Fruit fly (Drosophila melanogaster): Measurements from ENCODE around the gene Drice.

Drice gene

dm6 chr3R:29836188-29836587 is 36.7 kb downstream of the Drice start, which contains the start of gene CG42592:
CG42592 (minus strand) TSS chr3R:29836288.
- TF ChIP-seq Ets98B (GFP tag; IDR thresholded peaks at IDR 0.05) (no peak), CG9948 (tag; optimal IDR thresholded peaks at IDR 0.05) (no peak), CG10348 (GFP tag; IDR thresholded peaks at IDR 0.05) (no peak), CG13204 (GFP tag; optimal IDR thresholded peaks at IDR 0.05) (no peak), Pif1B (GFP tag; optimal IDR thresholded peaks at IDR 0.05) (no peak), CG14655 (GFP tag; optimal IDR thresholded peaks at IDR 0.05) (no peak), CG8301 (tag; optimal IDR thresholded peaks at IDR 0.05) (no peak), CG15710 (tag; optimal IDR thresholded peaks at IDR 0.05) (no peak), CG34367 (tag; optimal IDR thresholded peaks at IDR 0.05) (no peak), gl (tag; optimal IDR thresholded peaks at IDR 0.05) (no peak), CG32121 (GFP tag; IDR thresholded peaks at IDR 0.05) (no peak), fd96Ca (GFP tag; IDR thresholded peaks at IDR 0.05) (no peak)

- TF ChIP-seq Pif1A (GFP tag; optimal IDR thresholded peaks at IDR 0.05) (no peak), Pif1B (GFP tag; optimal IDR thresholded peaks at IDR 0.05) (no peak), CG32121 (GFP tag; IDR thresholded peaks at IDR 0.05) (peak; percentile 46; the same call in 1 of the 2 replicates), CG9948 (tag; optimal IDR thresholded peaks at IDR 0.05) (no peak), CG8301 (tag; optimal IDR thresholded peaks at IDR 0.05) (peak; percentile 30), Ets98B (GFP tag; IDR thresholded peaks at IDR 0.05) (0 out of 2 replicates have a peak, but pooled peaks have one; percentile 33), CG4496 (GFP tag; IDR thresholded peaks at IDR 0.05) (peak; percentile 38; the same call in 1 of the 3 replicates), CG10348 (GFP tag; IDR thresholded peaks at IDR 0.05) (no peak), gl (tag; optimal IDR thresholded peaks at IDR 0.05) (no peak), fd96Ca (GFP tag; IDR thresholded peaks at IDR 0.05) (peak; percentile 60), CG12605 (GFP tag; IDR thresholded peaks at IDR 0.05) (no peak), CG14655 (GFP tag; optimal IDR thresholded peaks at IDR 0.05) (peak; percentile 49)
These were observed 38.3 kb downstream of the Drice start for dm6 chr3R:29837771-29838170.

- no peak for TF ChIP-seq CG4496 (GFP tag; IDR thresholded peaks at IDR 0.05)
- no peak for TF ChIP-seq Snoo (tag; optimal IDR thresholded peaks at IDR 0.05)
- TF ChIP-seq CG14655 (GFP tag; optimal IDR thresholded peaks at IDR 0.05) = peak; percentile 69
- peak; percentile 22 for TF ChIP-seq CG17806 (tag; optimal IDR thresholded peaks at IDR 0.05)
- TF ChIP-seq D1 (tag; optimal IDR thresholded peaks at IDR 0.05) = no peak
- TF ChIP-seq Pif1A (GFP tag; optimal IDR thresholded peaks at IDR 0.05) = peak; percentile 9
- TF ChIP-seq EcR (GFP tag; optimal IDR thresholded peaks at IDR 0.05) = no peak
- TF ChIP-seq gl (tag; optimal IDR thresholded peaks at IDR 0.05) = peak; percentile 20
- no peak for TF ChIP-seq rn (GFP tag; IDR thresholded peaks at IDR 0.05)
- no peak for TF ChIP-seq CG12605 (GFP tag; IDR thresholded peaks at IDR 0.05)
- TF ChIP-seq CG9948 (tag; optimal IDR thresholded peaks at IDR 0.05) = peak; percentile 31
- TF ChIP-seq CG13204 (GFP tag; optimal IDR thresholded peaks at IDR 0.05) = no peak
- TF ChIP-seq fd96Ca (GFP tag; IDR thresholded peaks at IDR 0.05) = no peak
- TF ChIP-seq CG10348 (GFP tag; IDR thresholded peaks at IDR 0.05) = no peak
- peak; percentile 46 for TF ChIP-seq CG8301 (tag; optimal IDR thresholded peaks at IDR 0.05)
- peak; percentile 12 for TF ChIP-seq CG15710 (tag; optimal IDR thresholded peaks at IDR 0.05)
- peak; percentile 25 for TF ChIP-seq CG34367 (tag; optimal IDR thresholded peaks at IDR 0.05)
- no peak for TF ChIP-seq Pif1B (GFP tag; optimal IDR thresholded peaks at IDR 0.05)
- TF ChIP-seq CG8159 (tag; optimal IDR thresholded peaks at IDR 0.05) = peak; percentile 40
- TF ChIP-seq CG32121 (GFP tag; IDR thresholded peaks at IDR 0.05) = no peak
- no peak for TF ChIP-seq Ets98B (GFP tag; IDR thresholded peaks at IDR 0.05)
These were observed 39.3 kb downstream of the Drice start for dm6 chr3R:29838751-29839150.

dm6 chr3R:29839707-29840311 is 40.4 kb downstream of the Drice start:
- TF ChIP-seq CG4496 (GFP tag; IDR thresholded peaks at IDR 0.05) (no peak), EcR (GFP tag; optimal IDR thresholded peaks at IDR 0.05) (no peak), D1 (tag; optimal IDR thresholded peaks at IDR 0.05) (no peak), CG12605 (GFP tag; IDR thresholded peaks at IDR 0.05) (no peak), CG34367 (tag; optimal IDR thresholded peaks at IDR 0.05) (no peak), CG14655 (GFP tag; optimal IDR thresholded peaks at IDR 0.05) (no peak), gl (tag; optimal IDR thresholded peaks at IDR 0.05) (no peak), fd96Ca (GFP tag; IDR thresholded peaks at IDR 0.05) (no peak), Pif1A (GFP tag; optimal IDR thresholded peaks at IDR 0.05) (no peak)

dm6 chr3R:29841293-29841791 is 41.9 kb downstream of the Drice start, which contains the start of gene Cad99C:
Cad99C (plus strand) TSS chr3R:29841657.
- TF ChIP-seq CG17806 (tag; optimal IDR thresholded peaks at IDR 0.05) (no peak), CG13204 (GFP tag; optimal IDR thresholded peaks at IDR 0.05) (peak; percentile 18), CG32121 (GFP tag; IDR thresholded peaks at IDR 0.05) (0 out of 2 replicates have a peak, but pooled peaks have one; percentile 46), CG12605 (GFP tag; IDR thresholded peaks at IDR 0.05) (peak; percentile 55; the same call in 1 of the 2 replicates), CG4496 (GFP tag; IDR thresholded peaks at IDR 0.05) (no peak), fd96Ca (GFP tag; IDR thresholded peaks at IDR 0.05) (no peak), CG9948 (tag; optimal IDR thresholded peaks at IDR 0.05) (no peak), Ets98B (GFP tag; IDR thresholded peaks at IDR 0.05) (peak; percentile 52), CG8159 (tag; optimal IDR thresholded peaks at IDR 0.05) (no peak), CG14655 (GFP tag; optimal IDR thresholded peaks at IDR 0.05) (no peak), Snoo (tag; optimal IDR thresholded peaks at IDR 0.05) (peak; percentile 11), Pif1A (GFP tag; optimal IDR thresholded peaks at IDR 0.05) (no peak), EcR (GFP tag; optimal IDR thresholded peaks at IDR 0.05) (peak; percentile 61), Pif1B (GFP tag; optimal IDR thresholded peaks at IDR 0.05) (no peak), D1 (tag; optimal IDR thresholded peaks at IDR 0.05) (no peak)

DNA sequence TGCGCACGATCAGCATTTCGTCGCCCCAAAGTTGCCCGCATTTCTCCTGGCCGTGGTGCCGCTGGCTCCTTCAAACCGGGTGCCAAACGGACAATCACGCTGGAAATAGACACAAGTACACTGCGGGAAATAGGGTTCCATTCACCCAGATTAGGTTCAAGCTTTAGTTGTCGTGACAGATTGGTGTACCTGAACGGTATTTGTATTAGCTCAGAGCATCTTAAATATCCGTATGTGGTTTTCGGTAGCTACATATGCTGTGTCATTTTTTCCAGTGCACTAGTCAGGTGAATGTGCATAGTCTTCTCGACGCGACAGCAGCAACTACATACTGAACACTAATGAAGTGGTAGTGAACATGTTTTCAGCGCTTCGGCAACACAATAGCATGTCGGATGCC is 47.7 kb downstream of the Drice start:
- TF ChIP-seq Pif1B (GFP tag; optimal IDR thresholded peaks at IDR 0.05) = peak; percentile 68
- TF ChIP-seq CG10348 (GFP tag; IDR thresholded peaks at IDR 0.05) = peak; percentile 64
- peak; percentile 51 for TF ChIP-seq CG9948 (tag; optimal IDR thresholded peaks at IDR 0.05)
- TF ChIP-seq CG14655 (GFP tag; optimal IDR thresholded peaks at IDR 0.05) = no peak
- TF ChIP-seq CG12605 (GFP tag; IDR thresholded peaks at IDR 0.05) = peak; percentile 84
- TF ChIP-seq Ets98B (GFP tag; IDR thresholded peaks at IDR 0.05) = peak; percentile 93
- no peak for TF ChIP-seq EcR (GFP tag; optimal IDR thresholded peaks at IDR 0.05)
- no peak for TF ChIP-seq CG8159 (tag; optimal IDR thresholded peaks at IDR 0.05)
- peak; percentile 49 for TF ChIP-seq CG17806 (tag; optimal IDR thresholded peaks at IDR 0.05)
- TF ChIP-seq CG34367 (tag; optimal IDR thresholded peaks at IDR 0.05) = peak; percentile 70
- peak; percentile 80 for TF ChIP-seq CG32121 (GFP tag; IDR thresholded peaks at IDR 0.05)
- TF ChIP-seq D1 (tag; optimal IDR thresholded peaks at IDR 0.05) = no peak
- TF ChIP-seq CG8301 (tag; optimal IDR thresholded peaks at IDR 0.05) = peak; percentile 83
- peak; percentile 69 for TF ChIP-seq CG15710 (tag; optimal IDR thresholded peaks at IDR 0.05)
- no peak for TF ChIP-seq CG13204 (GFP tag; optimal IDR thresholded peaks at IDR 0.05)
- TF ChIP-seq Pif1A (GFP tag; optimal IDR thresholded peaks at IDR 0.05) = no peak
- no peak for TF ChIP-seq gl (tag; optimal IDR thresholded peaks at IDR 0.05)
- peak; percentile 94 for TF ChIP-seq fd96Ca (GFP tag; IDR thresholded peaks at IDR 0.05)
- TF ChIP-seq Snoo (tag; optimal IDR thresholded peaks at IDR 0.05) = no peak
- TF ChIP-seq CG4496 (GFP tag; IDR thresholded peaks at IDR 0.05) = peak; percentile 90
- peak; percentile 65 for TF ChIP-seq rn (GFP tag; IDR thresholded peaks at IDR 0.05)

Data from whole organism, pupa.